Worm (Caenorhabditis elegans): ENCODE measurements around the gene frpr-2.

The frpr-2 gene

ce11 chrX:12987119-12987518, 21.9 kb downstream of the frpr-2 start, which contains the start of gene mff-1:
Gene mff-1 (minus strand): TSS chrX:12987219.
- TF ChIP-seq spr-1 (tag; optimal IDR thresholded peaks at IDR 0.05) (no peak), set-16 (GFP tag; IDR thresholded peaks at IDR 0.05) (no peak), nhr-11 (tag; optimal IDR thresholded peaks at IDR 0.05) (no peak), mep-1 (tag; optimal IDR thresholded peaks at IDR 0.05) (no peak), ama-1 (optimal IDR thresholded peaks at IDR 0.05) (no peak), lir-3 (tag; optimal IDR thresholded peaks at IDR 0.05) (no peak), Y48G9A.11 (GFP tag; IDR thresholded peaks at IDR 0.05) (no peak), vab-7 (GFP tag; IDR thresholded peaks at IDR 0.05) (no peak), ztf-7 (tag; optimal IDR thresholded peaks at IDR 0.05) (no peak), nhr-237 (tag; optimal IDR thresholded peaks at IDR 0.05) (no peak), lin-39 (tag; optimal IDR thresholded peaks at IDR 0.05) (no peak), madf-5 (GFP tag; IDR thresholded peaks at IDR 0.05) (no peak), ctbp-1 (GFP tag; IDR thresholded peaks at IDR 0.05) (no peak), zag-1 (tag; optimal IDR thresholded peaks at IDR 0.05) (no peak), dmd-6 (GFP tag; IDR thresholded peaks at IDR 0.05) (no peak), snpc-1.2 (GFP tag; IDR thresholded peaks at IDR 0.05) (no peak), daf-8 (GFP tag; IDR thresholded peaks at IDR 0.05) (no peak)

ce11 chrX:12989205-12989604, 23.9 kb downstream of the frpr-2 start, which contains the start of gene F11C1.7:
Gene F11C1.7 (plus strand): TSS chrX:12989344.
- TF ChIP-seq lin-1 (GFP tag; IDR thresholded peaks at IDR 0.05) (no peak), nhr-28 (tag; optimal IDR thresholded peaks at IDR 0.05) (no peak), pha-4 (GFP tag; IDR thresholded peaks at IDR 0.05) (no peak), pha-4 (tag; optimal IDR thresholded peaks at IDR 0.05) (no peak), lir-3 (tag; optimal IDR thresholded peaks at IDR 0.05) (no peak), rbr-2 (tag; optimal IDR thresholded peaks at IDR 0.05) (peak; percentile 3), mdl-1 (tag; optimal IDR thresholded peaks at IDR 0.05) (no peak), R02D3.7 (tag; optimal IDR thresholded peaks at IDR 0.05) (no peak), T26A8.4 (GFP tag; IDR thresholded peaks at IDR 0.05) (no peak), hlh-11 (tag; optimal IDR thresholded peaks at IDR 0.05) (peak; percentile 12), mep-1 (tag; optimal IDR thresholded peaks at IDR 0.05) (peak; percentile 53), hlh-30 (tag; optimal IDR thresholded peaks at IDR 0.05; ENCODE audit: insufficient read depth) (peak; percentile 29), mes-2 (tag; optimal IDR thresholded peaks at IDR 0.05; ENCODE audit: poor library complexity, severe bottlenecking) (peak; percentile 38), daf-16 (GFP tag; optimal IDR thresholded peaks at IDR 0.05) (no peak), daf-16 (tag; optimal IDR thresholded peaks at IDR 0.05) (peak; percentile 73), ztf-11 (tag; optimal IDR thresholded peaks at IDR 0.05) (no peak), fos-1 (tag; optimal IDR thresholded peaks at IDR 0.05) (no peak), nhr-77 (tag; optimal IDR thresholded peaks at IDR 0.05) (no peak), T20F7.1 (GFP tag; optimal IDR thresholded peaks at IDR 0.05) (peak; percentile 88), lsy-2 (tag; optimal IDR thresholded peaks at IDR 0.05) (peak in 1 of 2 experiments; percentile 52), hif-1 (tag; optimal IDR thresholded peaks at IDR 0.05) (no peak), mxl-3 (GFP tag; optimal IDR thresholded peaks at IDR 0.05) (no peak), F26F4.8 (GFP tag; conservative IDR thresholded peaks at IDR 0.05) (no peak), aha-1 (tag) (no peak), unc-130 (GFP tag; optimal IDR thresholded peaks at IDR 0.05) (no peak), dve-1 (tag; optimal IDR thresholded peaks at IDR 0.05; ENCODE audit: insufficient read depth) (peak; percentile 40), zfp-3 (GFP tag; conservative IDR thresholded peaks at IDR 0.05) (no peak), nhr-11 (tag; optimal IDR thresholded peaks at IDR 0.05) (no peak), vab-7 (GFP tag; IDR thresholded peaks at IDR 0.05) (no peak), zfp-2 (tag; optimal IDR thresholded peaks at IDR 0.05) (no peak), nhr-42 (GFP tag; IDR thresholded peaks at IDR 0.05) (no peak), hmg-1.1 (GFP tag; IDR thresholded peaks at IDR 0.05) (peak; percentile 49; the same call in 1 of the 2 replicates), lin-39 (tag; optimal IDR thresholded peaks at IDR 0.05) (no peak), ceh-44 (GFP tag; IDR thresholded peaks at IDR 0.05) (no peak), nhr-6 (tag; optimal IDR thresholded peaks at IDR 0.05) (no peak)
